Worm (Caenorhabditis elegans) whole organism, L2 larva: ENCODE data around the gene nstp-6.
A peak's percentile ranks its signal among the peaks of the same experiment; 100 is the strongest.

Experiments
- C34F6.9 ChIP-seq: fragments of 150-350 bp; optimal IDR thresholded peaks from 2 replicates; lab custom pipeline; 2014; ENCODE audit warnings: missing biosample characterization, missing genetic modification characterization
- F13H6.1 ChIP-seq: sonication (generic microtip); optimal IDR thresholded peaks from 2 replicates; lab custom pipeline; 2016; ENCODE audit warnings: missing genetic modification characterization, missing compliant biosample characterization
- R02D3.7 ChIP-seq: fragments of 150-350 bp; optimal IDR thresholded peaks from 2 replicates; lab custom pipeline; 2014; ENCODE audit warnings: missing biosample characterization, missing genetic modification characterization
- Y55F3AM.14 ChIP-seq: fragments of 200-800 bp; sonication (Bioruptor generic); optimal IDR thresholded peaks from 2 replicates; lab custom pipeline; 2018; ENCODE audit warnings: mild to moderate bottlenecking, missing genetic modification characterization, missing compliant biosample characterization
- ZK546.5 ChIP-seq: sonication (generic microtip); optimal IDR thresholded peaks from 2 replicates; lab custom pipeline; 2017; ENCODE audit warnings: missing biosample characterization, missing genetic modification characterization
- alr-1 ChIP-seq: fragments of 150-350 bp; optimal IDR thresholded peaks from 2 replicates; lab custom pipeline; 2014; ENCODE audit warnings: missing biosample characterization, missing genetic modification characterization
- ama-1 ChIP-seq: fragments of 150-350 bp; optimal IDR thresholded peaks from 2 replicates; lab custom pipeline; 2018; ENCODE audit warnings: inconsistent platforms
- blmp-1 ChIP-seq: sonication (generic microtip); optimal IDR thresholded peaks from 2 replicates; lab custom pipeline; 2017; ENCODE audit warnings: missing genetic modification characterization, mild to moderate bottlenecking, missing compliant biosample characterization, antibody characterized with exemption, moderate library complexity; ENCODE audit not compliant: insufficient read depth
- ceh-16 ChIP-seq: fragments of 150-350 bp; optimal IDR thresholded peaks from 2 replicates; lab custom pipeline; 2014; ENCODE audit warnings: missing biosample characterization, missing genetic modification characterization
- ceh-82 ChIP-seq: fragments of 150-350 bp; optimal IDR thresholded peaks from 2 replicates; lab custom pipeline; 2014; ENCODE audit warnings: missing biosample characterization, missing genetic modification characterization
- egl-27 ChIP-seq: sonication (generic microtip); optimal IDR thresholded peaks from 3 replicates; lab custom pipeline; 2017; ENCODE audit warnings: missing biosample characterization, missing genetic modification reagents, missing genetic modification characterization
- elt-1 ChIP-seq: fragments of 150-350 bp; optimal IDR thresholded peaks from 2 replicates; lab custom pipeline; 2014; ENCODE audit warnings: missing biosample characterization, missing genetic modification characterization
- elt-3 ChIP-seq: sonication (generic microtip); optimal IDR thresholded peaks from 2 replicates; lab custom pipeline; 2017; ENCODE audit warnings: missing biosample characterization, missing genetic modification characterization
- fos-1 ChIP-seq: fragments of 150-350 bp; optimal IDR thresholded peaks from 2 replicates; lab custom pipeline; 2014; ENCODE audit warnings: missing biosample characterization, missing genetic modification characterization
- gmeb-1 ChIP-seq: fragments of 150-350 bp; optimal IDR thresholded peaks from 2 replicates; lab custom pipeline; 2014; ENCODE audit warnings: missing biosample characterization, missing genetic modification characterization
- lin-39 ChIP-seq: fragments of 150-350 bp; optimal IDR thresholded peaks from 2 replicates; lab custom pipeline; 2014; ENCODE audit warnings: missing biosample characterization, missing genetic modification reagents, missing genetic modification characterization
- mab-5 ChIP-seq: fragments of 150-350 bp; optimal IDR thresholded peaks from 2 replicates; lab custom pipeline; 2014; ENCODE audit warnings: missing biosample characterization, missing genetic modification characterization
- mdl-1 ChIP-seq, 2 experiments: fragments of 150-350 bp in 1 of 2; sonication (generic microtip) in 1 of 2; optimal IDR thresholded peaks; 2 replicates each; lab custom pipeline; 2017; ENCODE audit warnings: missing biosample characterization in 2 of 2, missing genetic modification characterization in 2 of 2
- nhr-12 ChIP-seq: fragments of 150-350 bp; optimal IDR thresholded peaks from 2 replicates; lab custom pipeline; 2014; ENCODE audit warnings: missing biosample characterization, missing genetic modification characterization
- nhr-129 ChIP-seq: fragments of 150-350 bp; optimal IDR thresholded peaks from 2 replicates; lab custom pipeline; 2014; ENCODE audit warnings: missing biosample characterization, missing genetic modification characterization
- nhr-25 ChIP-seq: fragments of 150-350 bp; sonication (generic microtip); optimal IDR thresholded peaks from 3 replicates; lab custom pipeline; 2014; ENCODE audit warnings: missing biosample characterization, missing genetic modification characterization
- nhr-6 ChIP-seq: fragments of 150-350 bp; optimal IDR thresholded peaks from 2 replicates; lab custom pipeline; 2014; ENCODE audit warnings: missing biosample characterization, missing genetic modification characterization
- nhr-77 ChIP-seq: fragments of 150-350 bp; optimal IDR thresholded peaks from 2 replicates; lab custom pipeline; 2014; ENCODE audit warnings: missing biosample characterization, missing genetic modification characterization
- peb-1 ChIP-seq: fragments of 150-350 bp; optimal IDR thresholded peaks from 2 replicates; lab custom pipeline; 2014; ENCODE audit warnings: missing biosample characterization, missing genetic modification characterization
- sem-4 ChIP-seq: fragments of 150-350 bp; optimal IDR thresholded peaks from 2 replicates; lab custom pipeline; 2014; ENCODE audit warnings: missing biosample characterization, missing genetic modification reagents, missing genetic modification characterization
- skn-1 ChIP-seq: sonication (generic microtip); optimal IDR thresholded peaks from 2 replicates; lab custom pipeline; 2017; ENCODE audit warnings: missing biosample characterization, missing genetic modification characterization
- sma-3 ChIP-seq: sonication (generic microtip); optimal IDR thresholded peaks from 2 replicates; lab custom pipeline; 2016; ENCODE audit warnings: missing genetic modification reagents, missing genetic modification characterization, missing compliant biosample characterization
- sma-9 ChIP-seq, 2 experiments: fragments of 150-350 bp in 1 of 2; sonication (generic microtip) in 1 of 2; optimal IDR thresholded peaks; 2 replicates each; lab custom pipeline; 2014 to 2016; ENCODE audit warnings: missing genetic modification characterization in 2 of 2, mild to moderate bottlenecking in 1 of 2, missing biosample characterization in 1 of 2, missing compliant biosample characterization in 1 of 2, missing genetic modification reagents in 1 of 2, moderate library complexity in 1 of 2
- snpc-4 ChIP-seq: fragments of 150-350 bp; optimal IDR thresholded peaks from 2 replicates; lab custom pipeline; 2014; ENCODE audit warnings: missing biosample characterization, missing genetic modification characterization
- unc-39 ChIP-seq: fragments of 150-350 bp; optimal IDR thresholded peaks from 2 replicates; lab custom pipeline; 2014; ENCODE audit warnings: missing biosample characterization, missing genetic modification characterization
- unc-62 ChIP-seq: fragments of 150-350 bp; optimal IDR thresholded peaks from 2 replicates; lab custom pipeline; 2014; ENCODE audit warnings: missing biosample characterization, missing genetic modification reagents, missing genetic modification characterization
- ztf-1 ChIP-seq: fragments of 200-800 bp; sonication (Bioruptor generic); conservative IDR thresholded peaks from 2 replicates; pipeline ENCODE4 v1.3.6; 2022; ENCODE audit warnings: missing genetic modification characterization, missing compliant biosample characterization
- ztf-11 ChIP-seq: sonication (generic microtip); optimal IDR thresholded peaks from 2 replicates; lab custom pipeline; 2017; ENCODE audit warnings: missing biosample characterization, missing genetic modification characterization

The nstp-6 gene

ce11 chrIV:3578667-3579066 lies 31.3 kb upstream of the nstp-6 start:
- TF ChIP-seq gmeb-1 (tag; lab: Kevin White, UChicago) (no peak), elt-3 (tag; lab: Kevin White, UChicago) (no peak), elt-1 (tag; lab: Kevin White, UChicago) (no peak), sma-9 (GFP tag; optimal IDR thresholded peaks at IDR 0.05; lab: Kevin White, UChicago) (no peak), sma-9 (tag; optimal IDR thresholded peaks at IDR 0.05; lab: Kevin White, UChicago) (no peak), unc-39 (tag; lab: Kevin White, UChicago) (no peak), unc-62 (no peak), sem-4 (tag; lab: Kevin White, UChicago) (no peak), ceh-16 (tag; lab: Kevin White, UChicago) (no peak), F13H6.1 (tag; lab: Kevin White, UChicago) (no peak), ztf-11 (tag; lab: Kevin White, UChicago) (no peak), nhr-6 (tag; lab: Kevin White, UChicago) (no peak), nhr-25 (no peak), mab-5 (tag; lab: Kevin White, UChicago) (no peak)

- TF ChIP-seq nhr-6 (tag; lab: Kevin White, UChicago): no peak
- TF ChIP-seq unc-39 (tag; lab: Kevin White, UChicago): no peak
- no peak for TF ChIP-seq ZK546.5 (tag; lab: Kevin White, UChicago)
- TF ChIP-seq C34F6.9: no peak
- no peak for TF ChIP-seq elt-3 (tag; lab: Kevin White, UChicago)
- TF ChIP-seq ceh-82 (tag; lab: Kevin White, UChicago): no peak
- TF ChIP-seq Y55F3AM.14 (GFP tag; lab: Kevin White, UChicago): no peak
- TF ChIP-seq blmp-1 (tag; lab: Kevin White, UChicago): no peak
- TF ChIP-seq fos-1 (tag; lab: Kevin White, UChicago): no peak
- TF ChIP-seq snpc-4 (tag; lab: Kevin White, UChicago): no peak
- no peak for TF ChIP-seq mab-5 (tag; lab: Kevin White, UChicago)
- no peak for TF ChIP-seq egl-27 (tag; lab: Kevin White, UChicago)
Measured at ce11 chrIV:3578155-3578554, 30.8 kb upstream of the nstp-6 start, which contains the start of gene Y37E11B.2. Y37E11B.2 (plus strand) TSS chrIV:3578455.

DNA sequence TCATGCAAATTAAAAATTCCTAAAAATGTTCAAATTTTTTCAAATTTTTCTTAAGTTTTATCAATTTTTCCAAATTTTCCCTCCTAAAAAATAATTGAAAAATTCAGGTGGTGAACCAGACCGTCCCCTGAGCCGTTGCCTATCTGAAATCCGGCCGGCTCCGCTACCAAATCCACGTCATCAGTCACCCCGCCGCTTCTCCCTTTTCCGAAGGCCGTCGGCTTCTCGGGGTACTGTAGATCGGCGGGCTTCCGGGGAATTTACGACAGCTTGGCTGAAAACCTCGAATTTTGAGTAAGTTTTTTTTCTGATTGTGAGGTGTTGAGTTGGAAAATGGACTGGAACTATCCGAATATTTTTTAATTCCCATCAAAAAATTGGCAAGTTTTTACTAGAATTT lies 23.2 kb upstream of the nstp-6 start:
- TF ChIP-seq ama-1 (lab: Kevin White, UChicago) (no peak), sma-3 (GFP tag; lab: Kevin White, UChicago) (no peak), elt-1 (tag; lab: Kevin White, UChicago) (no peak)

ce11 chrIV:3568608-3569007 lies 21.2 kb upstream of the nstp-6 start, which contains the start of gene otpl-1:
otpl-1 (plus strand) TSS chrIV:3568979.
- TF ChIP-seq ztf-1 (GFP tag; lab: Robert Waterston, UW) (no peak), snpc-4 (tag; lab: Kevin White, UChicago) (peak; percentile 26), sma-9 (GFP tag; optimal IDR thresholded peaks at IDR 0.05; lab: Kevin White, UChicago) (no peak), sma-9 (tag; optimal IDR thresholded peaks at IDR 0.05; lab: Kevin White, UChicago) (no peak)

ce11 chrIV:3564901-3565300 lies 17.5 kb upstream of the nstp-6 start, which contains the start of gene sre-5:
sre-5 (plus strand) TSS chrIV:3565201.
- TF ChIP-seq nhr-77 (no peak), R02D3.7 (tag; lab: Kevin White, UChicago) (no peak), ZK546.5 (tag; lab: Kevin White, UChicago) (no peak), ztf-11 (tag; lab: Kevin White, UChicago) (no peak), blmp-1 (tag; lab: Kevin White, UChicago) (no peak), ztf-1 (GFP tag; lab: Robert Waterston, UW) (no peak), nhr-6 (tag; lab: Kevin White, UChicago) (no peak), lin-39 (tag; lab: Kevin White, UChicago) (no peak), C34F6.9 (no peak), nhr-129 (tag; lab: Kevin White, UChicago) (no peak), peb-1 (tag; lab: Kevin White, UChicago) (no peak), nhr-12 (tag; lab: Kevin White, UChicago) (no peak), F13H6.1 (tag; lab: Kevin White, UChicago) (no peak), mdl-1 (tag; optimal IDR thresholded peaks at IDR 0.05; lab: Kevin White, UChicago) (no peak), alr-1 (tag; lab: Kevin White, UChicago) (no peak), skn-1 (tag; lab: Kevin White, UChicago) (no peak), sem-4 (tag; lab: Kevin White, UChicago) (no peak), unc-39 (tag; lab: Kevin White, UChicago) (no peak)
